Fruit fly (Drosophila melanogaster) Kc167 (cell line): Measurements from ENCODE around the gene Pka-C2.

Source experiments
- Myc ChIP-seq: fragments of >200 bp; optimal IDR thresholded peaks from 2 replicates; lab custom pipeline; 2017; ENCODE audit warnings: missing external identifiers
- Sin3A ChIP-seq: fragments of >200 bp; optimal IDR thresholded peaks from 2 replicates; lab custom pipeline; 2018; ENCODE audit warnings: missing external identifiers
- h ChIP-seq: fragments of >200 bp; optimal IDR thresholded peaks from 3 replicates; lab custom pipeline; 2018; ENCODE audit warnings: missing external identifiers
- insv ChIP-seq: fragments of >200 bp; optimal IDR thresholded peaks from 3 replicates; lab custom pipeline; 2018; ENCODE audit warnings: missing external identifiers
- psq ChIP-seq: fragments of >200 bp; optimal IDR thresholded peaks from 2 replicates; lab custom pipeline; 2017; ENCODE audit warnings: missing external identifiers
- ttk ChIP-seq: sonication (Bioruptor generic); optimal IDR thresholded peaks from 2 replicates; lab custom pipeline; 2017; ENCODE audit warnings: missing external identifiers

The Pka-C2 gene

DNA sequence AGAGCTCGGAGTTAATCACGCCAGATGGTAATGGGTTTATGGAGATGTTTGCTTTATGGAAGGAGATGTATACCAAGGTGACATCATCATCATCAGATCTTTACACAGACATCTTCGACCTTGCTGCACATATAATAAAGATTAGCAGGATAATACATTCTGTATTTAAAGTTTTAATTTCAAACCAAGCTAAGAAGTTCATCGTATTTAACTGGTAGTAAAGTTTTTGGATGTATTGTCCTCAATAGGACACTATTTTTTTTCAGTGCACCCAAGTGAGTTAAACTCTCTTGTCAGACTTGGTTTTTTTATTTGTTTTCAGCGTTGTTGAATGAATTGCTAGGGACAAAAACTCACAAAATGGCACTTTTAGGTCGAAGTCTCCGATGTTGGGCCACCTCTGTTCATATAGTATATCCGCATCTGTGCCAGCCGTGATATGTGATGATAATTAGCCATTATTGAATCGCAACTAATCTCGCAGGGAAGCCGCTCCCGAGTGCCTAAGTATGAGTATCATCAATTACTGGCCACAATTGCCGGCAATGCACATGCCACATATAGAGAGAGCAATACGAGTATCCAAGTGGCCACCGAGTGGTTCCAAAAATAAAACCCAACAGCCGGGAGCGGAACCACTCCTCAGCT is 24.4 kb upstream of the Pka-C2 start:
- no peak for TF ChIP-seq ttk
- no peak for TF ChIP-seq Sin3A (lab: Kevin White, UChicago)
- no peak for TF ChIP-seq insv
- no peak for TF ChIP-seq h (lab: Kevin White, UChicago)
- no peak for TF ChIP-seq psq (lab: Kevin White, UChicago)

DNA sequence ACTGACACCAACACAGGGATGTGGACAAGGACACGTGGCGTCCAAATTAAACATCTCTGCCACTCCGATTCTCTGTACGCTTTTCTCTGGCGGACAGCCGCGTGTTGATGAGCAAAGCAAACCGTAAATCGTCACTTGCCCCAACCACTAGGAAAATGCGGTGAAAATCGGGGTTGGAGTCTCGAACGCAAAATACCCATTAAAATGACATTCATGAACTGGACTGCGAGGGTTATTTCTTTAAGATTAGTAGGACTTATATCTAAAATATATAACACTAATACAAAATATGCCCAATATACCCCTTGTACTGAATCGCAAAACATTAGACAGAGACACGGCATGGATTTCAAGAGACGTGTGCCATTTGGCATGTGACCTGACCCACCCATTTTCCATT is 21.5 kb upstream of the Pka-C2 start:
- TF ChIP-seq insv (no peak), Myc (lab: Kevin White, UChicago) (no peak), Sin3A (lab: Kevin White, UChicago) (no peak), psq (lab: Kevin White, UChicago) (no peak), h (lab: Kevin White, UChicago) (no peak), ttk (no peak)

DNA sequence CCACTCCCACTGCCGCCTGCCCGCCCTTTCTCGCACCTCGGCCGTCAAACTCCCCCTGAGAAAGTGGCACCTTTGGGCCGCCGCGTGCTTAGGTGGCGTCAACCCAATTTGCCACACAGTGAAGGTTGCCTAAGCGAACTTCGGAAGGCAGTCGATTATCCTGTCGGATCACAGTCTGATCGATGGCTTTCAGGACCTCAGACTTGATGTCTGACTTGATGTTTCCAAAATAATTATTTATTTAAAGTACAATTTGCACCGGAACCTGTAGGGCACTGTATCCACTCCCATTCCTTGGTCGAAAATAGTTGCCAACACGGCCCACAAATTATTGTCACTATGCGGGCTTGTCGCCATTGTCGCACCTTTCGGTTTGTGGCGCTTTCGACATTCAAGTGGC is 17.5 kb upstream of the Pka-C2 start:
- no peak for TF ChIP-seq ttk
- no peak for TF ChIP-seq Sin3A (lab: Kevin White, UChicago)
- TF ChIP-seq Myc (lab: Kevin White, UChicago), result no peak
- TF ChIP-seq psq (lab: Kevin White, UChicago), result no peak
- TF ChIP-seq h (lab: Kevin White, UChicago), result no peak
- TF ChIP-seq insv, result no peak

DNA sequence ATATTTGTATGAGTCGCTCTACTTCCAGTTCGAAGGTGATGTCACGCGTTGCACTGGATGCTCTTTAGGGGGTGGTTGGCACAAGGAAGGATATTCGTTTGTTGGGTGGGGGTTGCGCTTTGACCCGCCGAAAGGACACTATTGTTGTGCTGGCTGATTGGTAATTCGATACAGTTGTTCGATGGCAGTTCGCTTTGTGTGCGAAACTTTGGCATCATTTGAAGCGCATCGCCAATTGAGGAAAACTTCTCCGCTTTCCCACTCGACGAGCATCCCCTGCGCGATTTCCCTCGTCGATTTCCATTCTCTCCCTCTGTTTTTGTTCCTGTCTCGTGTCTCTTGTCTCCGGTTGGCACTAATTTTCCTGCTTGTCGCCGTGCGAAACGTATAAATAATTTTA is 13.5 kb upstream of the Pka-C2 start:
- no peak for TF ChIP-seq h (lab: Kevin White, UChicago)
- TF ChIP-seq insv, result no peak
- TF ChIP-seq psq (lab: Kevin White, UChicago), result no peak
- no peak for TF ChIP-seq Sin3A (lab: Kevin White, UChicago)
- no peak for TF ChIP-seq ttk
- TF ChIP-seq Myc (lab: Kevin White, UChicago), result no peak

DNA sequence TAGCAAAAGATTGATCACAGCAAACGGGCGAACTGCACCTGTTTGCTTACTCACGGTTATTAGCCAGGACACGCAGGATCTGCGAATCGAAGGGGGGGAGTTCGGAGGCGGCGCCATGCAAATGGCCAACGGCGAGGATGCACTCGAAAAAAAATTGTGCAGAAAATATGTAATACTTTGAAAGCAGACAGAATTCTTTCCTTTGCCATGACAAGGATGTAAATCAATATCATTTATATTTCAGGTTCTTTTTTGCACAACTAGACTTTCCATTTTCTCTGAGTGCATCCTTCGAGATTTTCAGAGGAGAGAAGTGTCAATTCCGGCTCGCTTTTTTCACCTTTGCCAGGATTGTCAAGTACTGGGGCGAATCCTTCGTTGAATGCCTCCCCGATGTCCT is 12.3 kb upstream of the Pka-C2 start:
- TF ChIP-seq Sin3A (lab: Kevin White, UChicago) (no peak), ttk (no peak), insv (no peak), Myc (lab: Kevin White, UChicago) (no peak), psq (lab: Kevin White, UChicago) (no peak), h (lab: Kevin White, UChicago) (no peak)

DNA sequence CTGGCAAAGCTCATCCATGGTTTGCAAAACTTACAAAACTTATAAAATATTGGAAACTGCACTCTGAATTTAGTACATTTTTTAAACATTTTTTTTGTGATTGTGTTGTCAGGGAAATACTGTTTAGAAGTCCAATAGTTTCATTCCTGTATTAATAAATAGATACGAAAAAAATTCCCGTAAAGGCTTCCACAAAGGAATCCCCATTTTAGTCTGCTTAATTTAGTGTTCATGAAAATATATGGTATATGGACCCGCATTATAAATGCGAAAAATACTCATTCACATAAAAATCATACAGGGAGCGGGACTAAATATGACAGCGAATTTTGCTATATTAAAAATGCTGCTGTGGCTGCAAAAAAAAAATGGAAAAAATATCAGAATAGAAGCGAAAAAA is 9.1 kb upstream of the Pka-C2 start, which contains the start of gene CG31010:
CG31010 (minus strand) TSS at position 101 of the 400 bp plus-strand sequence.
- TF ChIP-seq insv (no peak), psq (lab: Kevin White, UChicago) (no peak), h (lab: Kevin White, UChicago) (no peak), ttk (no peak), Myc (lab: Kevin White, UChicago) (no peak), Sin3A (lab: Kevin White, UChicago) (no peak)

DNA sequence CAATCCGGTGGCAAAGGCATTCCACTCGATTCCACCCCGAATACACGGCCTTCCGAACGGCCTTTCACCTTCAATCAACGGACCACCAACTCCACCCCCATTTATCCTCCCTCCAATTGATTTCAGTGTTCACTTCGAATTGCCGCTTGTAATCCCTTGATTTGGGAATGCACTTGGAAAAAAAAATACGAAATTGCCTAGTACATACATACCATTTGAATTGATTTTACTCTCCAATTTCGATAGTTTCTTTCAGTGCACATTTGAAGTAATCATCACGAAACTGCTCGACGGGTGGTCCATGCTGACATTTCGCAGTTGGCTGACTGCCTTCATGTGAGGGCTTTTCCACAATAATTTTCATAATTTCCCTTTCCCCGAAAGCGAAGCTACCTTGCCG is 2.2 kb upstream of the Pka-C2 start:
- no peak for TF ChIP-seq Sin3A (lab: Kevin White, UChicago)
- TF ChIP-seq insv, result no peak
- TF ChIP-seq h (lab: Kevin White, UChicago), result no peak
- TF ChIP-seq psq (lab: Kevin White, UChicago), result no peak
- TF ChIP-seq ttk, result no peak
- TF ChIP-seq Myc (lab: Kevin White, UChicago), result no peak

DNA sequence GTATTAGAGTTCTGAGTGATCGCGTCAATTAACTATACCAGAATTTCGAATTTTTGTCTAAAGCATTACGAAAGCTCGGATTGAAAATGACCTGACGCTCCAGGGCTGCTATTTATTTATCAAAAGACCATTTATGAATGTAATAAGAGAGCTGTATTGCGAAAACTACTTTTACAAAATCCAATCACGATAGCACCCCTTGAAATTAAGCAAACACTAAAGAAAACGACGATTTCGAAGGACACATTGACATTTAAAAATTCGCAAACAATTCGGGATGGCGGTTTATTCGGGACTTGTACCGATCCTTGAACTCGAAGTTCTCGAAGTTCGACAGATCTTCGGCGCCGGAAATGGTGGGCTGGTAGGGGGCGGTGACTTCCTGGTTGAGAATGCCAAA is 1.5 kb downstream of the Pka-C2 start, which contains the start of gene CG12069:
CG12069 (minus strand) TSS at position 101 of the 400 bp plus-strand sequence.
- TF ChIP-seq psq (lab: Kevin White, UChicago) (no peak), h (lab: Kevin White, UChicago) (no peak), ttk (no peak), insv (no peak), Sin3A (lab: Kevin White, UChicago) (no peak), Myc (lab: Kevin White, UChicago) (no peak)

DNA sequence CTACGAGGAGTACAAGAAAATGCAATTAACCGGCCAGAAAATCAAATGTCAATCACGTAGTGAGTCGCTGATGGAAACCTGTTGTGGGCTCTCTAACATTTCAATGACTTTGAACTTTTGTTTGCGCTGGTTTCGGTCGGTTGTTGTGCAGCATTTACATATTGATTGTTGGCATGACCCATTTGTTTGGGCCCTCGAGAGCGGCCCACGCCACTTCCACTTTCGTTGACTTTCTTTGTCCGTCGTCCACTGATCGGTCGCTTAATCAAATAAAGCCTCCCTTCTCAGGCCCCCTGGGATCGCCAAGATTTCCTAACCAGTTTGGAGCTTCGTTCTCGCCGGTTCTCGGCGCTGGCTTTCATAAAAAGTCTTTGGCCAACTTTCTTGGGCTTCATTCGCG is 6.7 kb downstream of the Pka-C2 start, which contains the start of gene Spn100A:
Spn100A (plus strand) TSS at position 392 of the 400 bp plus-strand sequence.
- TF ChIP-seq h (lab: Kevin White, UChicago) (no peak), insv (no peak), ttk (no peak), psq (lab: Kevin White, UChicago) (no peak), Sin3A (lab: Kevin White, UChicago) (no peak), Myc (lab: Kevin White, UChicago) (no peak)

DNA sequence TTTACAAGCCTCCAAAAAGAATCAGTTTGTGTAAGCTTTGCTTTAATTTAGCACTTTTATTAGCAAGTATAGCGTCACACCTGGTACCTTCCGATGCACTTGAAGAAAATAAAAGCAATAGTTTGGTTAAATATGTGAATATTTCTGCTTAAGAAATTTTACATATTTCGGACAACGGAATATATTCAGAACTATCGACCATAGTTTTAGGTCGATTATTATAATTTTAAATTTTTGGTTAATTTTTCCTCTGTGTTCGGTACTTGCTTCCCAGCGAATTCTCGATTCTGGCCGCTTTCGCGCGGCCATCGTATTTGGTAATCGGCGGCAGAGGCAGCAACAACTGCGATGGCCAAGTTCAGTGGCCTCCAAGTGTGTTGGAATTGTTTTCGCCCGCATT is 7.3 kb downstream of the Pka-C2 start:
- TF ChIP-seq insv (no peak), h (lab: Kevin White, UChicago) (no peak), psq (lab: Kevin White, UChicago) (no peak), Myc (lab: Kevin White, UChicago) (no peak), ttk (no peak), Sin3A (lab: Kevin White, UChicago) (no peak)

DNA sequence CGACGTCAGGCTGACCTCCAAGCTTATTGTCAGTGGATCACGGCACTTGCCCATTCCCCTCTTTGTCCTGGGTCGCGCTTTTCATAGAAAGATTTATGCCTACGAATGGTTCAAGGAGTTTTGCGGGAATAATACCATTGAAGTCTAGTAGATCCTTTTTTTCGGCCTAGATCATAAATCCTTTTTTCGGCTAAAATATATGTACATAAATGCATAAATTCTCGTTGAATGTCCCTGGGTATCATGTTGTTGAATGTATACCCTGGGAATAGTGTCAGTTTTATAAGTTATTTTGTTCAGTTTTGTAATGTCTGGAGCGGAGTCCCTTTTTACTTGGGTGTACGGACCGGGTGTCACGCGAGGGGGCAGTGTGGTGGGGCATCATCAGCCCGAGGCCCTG is 47.3 kb downstream of the Pka-C2 start, which contains the start of gene CG34433:
CG34433 (plus strand) TSS at position 301 of the 400 bp plus-strand sequence.
- no peak for TF ChIP-seq Myc (lab: Kevin White, UChicago)
- TF ChIP-seq Sin3A (lab: Kevin White, UChicago), result no peak
- TF ChIP-seq psq (lab: Kevin White, UChicago), result no peak
- TF ChIP-seq insv, result no peak
- TF ChIP-seq h (lab: Kevin White, UChicago), result no peak
- no peak for TF ChIP-seq ttk

DNA sequence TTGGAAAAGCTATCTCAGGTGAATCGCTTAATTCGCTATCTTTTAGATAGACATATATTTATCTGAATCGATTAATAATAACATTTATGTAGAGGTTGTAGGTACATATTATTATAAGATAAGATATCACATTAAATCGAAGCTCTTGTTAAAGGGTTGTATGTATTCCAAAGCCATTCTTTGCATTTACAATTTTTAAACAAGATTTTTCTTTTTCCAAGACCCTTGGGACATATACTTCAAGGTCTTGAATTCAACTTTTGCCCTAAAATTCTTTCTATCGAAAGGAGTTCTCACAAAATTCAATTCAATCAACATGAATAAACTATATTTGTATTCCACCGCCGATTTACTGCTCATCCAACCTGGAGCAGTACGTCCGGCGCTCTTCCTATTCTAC is 48.1 kb downstream of the Pka-C2 start, which contains the start of gene CG34432:
CG34432 (plus strand) TSS at position 301 of the 400 bp plus-strand sequence.
- TF ChIP-seq psq (lab: Kevin White, UChicago) (no peak), ttk (no peak), Myc (lab: Kevin White, UChicago) (no peak), insv (no peak), h (lab: Kevin White, UChicago) (no peak), Sin3A (lab: Kevin White, UChicago) (no peak)
